Worm (Caenorhabditis elegans) whole organism, L4 larva: ENCODE data around the gene C16C8.26.
"Not testable (repeated sequence)": the region's sequence is repeated elsewhere in the genome, so short reads cannot be mapped to it uniquely, and the experiment has no call there.

ENCODE experiments used
- D1046.2 ChIP-seq: fragments of 200-800 bp; sonication (Bioruptor generic); IDR thresholded peaks from 2 replicates; pipeline ENCODE4 v1.3.6; 2022; ENCODE audit warnings: missing genetic modification characterization, missing compliant biosample characterization
- F10B5.3 ChIP-seq: sonication (generic microtip); optimal IDR thresholded peaks from 2 replicates; lab custom pipeline; 2016; ENCODE audit warnings: mild to moderate bottlenecking, missing genetic modification characterization, missing compliant biosample characterization
- F44E2.7 ChIP-seq: fragments of 200-800 bp; sonication (Bioruptor generic); IDR thresholded peaks from 2 replicates; pipeline ENCODE4 v2.1.2; 2022; ENCODE audit warnings: missing genetic modification characterization, missing compliant biosample characterization
- T26A8.4 ChIP-seq: fragments of 200-800 bp; sonication (Bioruptor generic); IDR thresholded peaks from 2 replicates; pipeline ENCODE4 v1.3.6; 2022; ENCODE audit warnings: missing genetic modification characterization, missing compliant biosample characterization
- aha-1 ChIP-seq: fragments of 150-350 bp; peaks from one replicate; lab custom pipeline; 2014; ENCODE audit warnings: missing biosample characterization, missing genetic modification characterization
- aly-2 ChIP-seq: sonication (generic microtip); optimal IDR thresholded peaks from 2 replicates; lab custom pipeline; 2018; ENCODE audit warnings: missing biosample characterization, missing genetic modification characterization
- ceh-82 ChIP-seq: sonication (generic microtip); optimal IDR thresholded peaks from 2 replicates; lab custom pipeline; 2017; ENCODE audit warnings: missing biosample characterization, missing genetic modification characterization
- ces-1 ChIP-seq: fragments of 150-350 bp; sonication (generic microtip); optimal IDR thresholded peaks from 4 replicates; lab custom pipeline; 2014; ENCODE audit warnings: missing biosample characterization, missing genetic modification reagents, missing genetic modification characterization
- cey-2 ChIP-seq: sonication (generic microtip); optimal IDR thresholded peaks from 3 replicates; lab custom pipeline; 2017; ENCODE audit warnings: missing genetic modification characterization, mild to moderate bottlenecking, missing compliant biosample characterization, antibody characterized with exemption, borderline replicate concordance; ENCODE audit not compliant: insufficient read depth
- ctbp-1 ChIP-seq: fragments of 200-800 bp; sonication (Bioruptor generic); IDR thresholded peaks from 2 replicates; pipeline ENCODE4 v1.3.6; 2022; ENCODE audit warnings: missing genetic modification reagents, missing genetic modification characterization, missing compliant biosample characterization
- daf-19 ChIP-seq: fragments of 200-800 bp; sonication (Bioruptor generic); conservative IDR thresholded peaks from 2 replicates; pipeline ENCODE4 v1.3.6; 2022; ENCODE audit warnings: missing genetic modification characterization, missing compliant biosample characterization
- duxl-1 ChIP-seq: sonication (generic microtip); optimal IDR thresholded peaks from 2 replicates; lab custom pipeline; 2016; ENCODE audit warnings: mild to moderate bottlenecking, missing genetic modification characterization, moderate library complexity, missing compliant biosample characterization; ENCODE audit not compliant: poor library complexity
- gei-8 ChIP-seq: fragments of 200-800 bp; sonication (Bioruptor generic); optimal IDR thresholded peaks from 2 replicates; lab custom pipeline; 2018; ENCODE audit warnings: mild to moderate bottlenecking, missing genetic modification characterization, missing compliant biosample characterization
- hlh-30 ChIP-seq: sonication (generic microtip); optimal IDR thresholded peaks from 2 replicates; lab custom pipeline; 2017; ENCODE audit warnings: antibody characterized with exemption, mild to moderate bottlenecking, missing genetic modification characterization, missing compliant biosample characterization; ENCODE audit not compliant: insufficient read depth
- lim-7 ChIP-seq: fragments of 200-800 bp; sonication (Bioruptor generic); IDR thresholded peaks from 2 replicates; pipeline ENCODE4 v1.3.6; 2022; ENCODE audit warnings: missing genetic modification characterization, missing compliant biosample characterization
- lin-13 ChIP-seq: fragments of 150-350 bp; optimal IDR thresholded peaks from 2 replicates; lab custom pipeline; 2014; ENCODE audit warnings: missing biosample characterization, missing genetic modification reagents, missing genetic modification characterization
- lir-3 ChIP-seq: sonication (generic microtip); optimal IDR thresholded peaks from 2 replicates; lab custom pipeline; 2016; ENCODE audit warnings: mild to moderate bottlenecking, missing genetic modification characterization, missing compliant biosample characterization
- nhr-102 ChIP-seq: sonication (generic microtip); optimal IDR thresholded peaks from 2 replicates; lab custom pipeline; 2016; ENCODE audit warnings: mild to moderate bottlenecking, missing genetic modification characterization, moderate library complexity, missing compliant biosample characterization
- nhr-48 ChIP-seq: sonication (generic microtip); optimal IDR thresholded peaks from 2 replicates; lab custom pipeline; 2016; ENCODE audit warnings: mild to moderate bottlenecking, missing genetic modification characterization, missing compliant biosample characterization
- nhr-6 ChIP-seq: fragments of 150-350 bp; optimal IDR thresholded peaks from 2 replicates; lab custom pipeline; 2014; ENCODE audit warnings: missing biosample characterization, missing genetic modification characterization
- nhr-77 ChIP-seq: fragments of 150-350 bp; optimal IDR thresholded peaks from 2 replicates; lab custom pipeline; 2014; ENCODE audit warnings: missing biosample characterization, missing genetic modification characterization
- pqm-1 ChIP-seq: sonication (generic microtip); optimal IDR thresholded peaks from 2 replicates; lab custom pipeline; 2017; ENCODE audit warnings: missing biosample characterization, missing genetic modification characterization
- rbr-2 ChIP-seq: sonication (generic microtip); optimal IDR thresholded peaks from 2 replicates; lab custom pipeline; 2016; ENCODE audit warnings: missing genotype, missing genetic modification characterization, missing compliant biosample characterization
- sdz-12 ChIP-seq: fragments of 200-800 bp; sonication (Bioruptor generic); optimal IDR thresholded peaks from 2 replicates; lab custom pipeline; 2018; ENCODE audit warnings: mild to moderate bottlenecking, missing genetic modification characterization, missing compliant biosample characterization
- spr-1 ChIP-seq: sonication (generic microtip); optimal IDR thresholded peaks from 2 replicates; lab custom pipeline; 2016; ENCODE audit warnings: mild to moderate bottlenecking, missing genetic modification characterization, missing compliant biosample characterization
- unc-39 ChIP-seq: sonication (generic microtip); optimal IDR thresholded peaks from 2 replicates; lab custom pipeline; 2017; ENCODE audit warnings: missing biosample characterization, missing genetic modification characterization
- unc-62 ChIP-seq, 3 experiments: fragments of 150-350 bp in 1 of 3; sonication (generic microtip); optimal IDR thresholded peaks in 2 of 3; peaks in 1 of 3; 1 replicate in 1 of 3; 2 replicates in 2 of 3; lab custom pipeline; 2014 to 2017; ENCODE audit warnings: missing biosample characterization in 3 of 3, missing genetic modification characterization in 3 of 3, missing genetic modification reagents in 3 of 3, missing genotype in 1 of 3
- vab-7 ChIP-seq: fragments of 200-800 bp; sonication (Bioruptor generic); IDR thresholded peaks from 2 replicates; pipeline ENCODE4 v1.3.6; 2022; ENCODE audit warnings: missing genetic modification reagents, missing genetic modification characterization, missing compliant biosample characterization
- zip-2 ChIP-seq: fragments of 150-350 bp; optimal IDR thresholded peaks from 2 replicates; lab custom pipeline; 2014; ENCODE audit warnings: missing biosample characterization, missing genetic modification characterization
- ztf-11 ChIP-seq: fragments of 150-350 bp; optimal IDR thresholded peaks from 2 replicates; lab custom pipeline; 2014; ENCODE audit warnings: missing biosample characterization, missing genetic modification characterization

The C16C8.26 gene

ce11 chrII:3473744-3474143 is 15.6 kb upstream of the C16C8.26 start, which contains the start of gene sdz-32:
Gene sdz-32, plus strand, starts transcription at chrII:3474044.
- no peak for TF ChIP-seq cey-2 (tag; lab: Kevin White, UChicago)
- TF ChIP-seq nhr-6: no peak
- no peak for TF ChIP-seq unc-62 (GFP tag; optimal IDR thresholded peaks at IDR 0.05 in 1 of 2; lab: Kevin White, UChicago)
- no peak for TF ChIP-seq unc-62 (tag; optimal IDR thresholded peaks at IDR 0.05; lab: Kevin White, UChicago)
- no peak for TF ChIP-seq D1046.2 (GFP tag; lab: Robert Waterston, UW)
- TF ChIP-seq sdz-12 (GFP tag; lab: Kevin White, UChicago): no peak
- TF ChIP-seq ctbp-1 (GFP tag; lab: Robert Waterston, UW): no peak
- no peak for TF ChIP-seq lim-7 (GFP tag; lab: Robert Waterston, UW)
- no peak for TF ChIP-seq T26A8.4 (GFP tag; lab: Robert Waterston, UW)
- no peak for TF ChIP-seq zip-2 (tag; lab: Kevin White, UChicago)
- no peak for TF ChIP-seq pqm-1 (tag; lab: Kevin White, UChicago)
- TF ChIP-seq ces-1 (GFP tag; lab: Kevin White, UChicago): no peak
- TF ChIP-seq nhr-48 (tag; lab: Kevin White, UChicago): no peak
- no peak for TF ChIP-seq ztf-11 (tag; lab: Kevin White, UChicago)
- no peak for TF ChIP-seq duxl-1 (tag; lab: Kevin White, UChicago)
- no peak for TF ChIP-seq nhr-77
- TF ChIP-seq rbr-2: no peak
- TF ChIP-seq, all 104 proteins: peak for 0

- TF ChIP-seq lin-13 (GFP tag; lab: Kevin White, UChicago): no peak
- TF ChIP-seq F10B5.3 (tag; lab: Kevin White, UChicago): no peak
- TF ChIP-seq lir-3 (tag; lab: Kevin White, UChicago): no peak
- TF ChIP-seq, all 104 proteins: peak for 0
Measured at ce11 chrII:3472817-3473216, 14.7 kb upstream of the C16C8.26 start, which contains the start of gene Y49F6B.6. Gene Y49F6B.6, plus strand, starts transcription at chrII:3473117.

- TF ChIP-seq aha-1 (tag; lab: Kevin White, UChicago): peak; percentile 45
- no peak for TF ChIP-seq aly-2
Measured at ce11 chrII:3472316-3472715, 14.2 kb upstream of the C16C8.26 start, which contains the start of gene Y49F6B.12. Gene Y49F6B.12, minus strand, starts transcription at chrII:3472416.

- TF ChIP-seq hlh-30 (no peak), aha-1 (tag; lab: Kevin White, UChicago) (peak; percentile 17)
Measured at ce11 chrII:3471603-3472002, 13.5 kb upstream of the C16C8.26 start, which contains the start of gene Y49F6B.13. Gene Y49F6B.13, minus strand, starts transcription at chrII:3471703.

ce11 chrII:3470549-3470948 is 12.4 kb upstream of the C16C8.26 start, which contains the start of gene Y49F6B.20:
Gene Y49F6B.20, minus strand, starts transcription at chrII:3470649.
- no peak for TF ChIP-seq pqm-1 (tag; lab: Kevin White, UChicago)
- TF ChIP-seq daf-19 (GFP tag; lab: Robert Waterston, UW): no peak
- TF ChIP-seq nhr-102 (tag; lab: Kevin White, UChicago): no peak
- TF ChIP-seq vab-7 (GFP tag; lab: Robert Waterston, UW): no peak
- TF ChIP-seq F44E2.7 (GFP tag; lab: Robert Waterston, UW): no peak
- TF ChIP-seq ceh-82 (tag; lab: Kevin White, UChicago): no peak
- TF ChIP-seq ctbp-1 (GFP tag; lab: Robert Waterston, UW): no peak
- TF ChIP-seq unc-39 (tag; lab: Kevin White, UChicago): no peak
- no peak for TF ChIP-seq zip-2 (tag; lab: Kevin White, UChicago)

ce11 chrII:3464580-3464979 is 6.5 kb upstream of the C16C8.26 start, which contains the start of gene C16C8.10:
Gene C16C8.10, minus strand, starts transcription at chrII:3464680.
- TF ChIP-seq unc-62 (GFP tag; optimal IDR thresholded peaks at IDR 0.05 in 1 of 2; lab: Kevin White, UChicago): peak in 1 of 2 experiments; percentile 23
- TF ChIP-seq unc-62 (tag; optimal IDR thresholded peaks at IDR 0.05; lab: Kevin White, UChicago): not testable (repeated sequence)

- TF ChIP-seq spr-1 (tag; lab: Kevin White, UChicago) (no peak), lin-13 (GFP tag; lab: Kevin White, UChicago) (no peak), sdz-12 (GFP tag; lab: Kevin White, UChicago) (no peak), D1046.2 (GFP tag; lab: Robert Waterston, UW) (no peak), rbr-2 (no peak), gei-8 (GFP tag; lab: Kevin White, UChicago) (no peak)
Measured at ce11 chrII:3463097-3463496, 5.0 kb upstream of the C16C8.26 start, which contains the start of gene C16C8.9. Gene C16C8.9, minus strand, starts transcription at chrII:3463197.
